Worm (Caenorhabditis elegans) whole organism, midembryonic: ENCODE results near the gene srsx-5.

ENCODE experiments used
- T22C8.4 ChIP-seq: fragments of 200-800 bp; sonication (Bioruptor generic); IDR thresholded peaks from 2 replicates; pipeline ENCODE4 v1.3.6; 2022; ENCODE audit warnings: missing genetic modification characterization, missing compliant biosample characterization
- flt-1 ChIP-seq: fragments of 200-800 bp; sonication (Bioruptor generic); IDR thresholded peaks from 2 replicates; pipeline ENCODE4 v1.3.6; 2022; ENCODE audit warnings: missing genetic modification characterization, missing compliant biosample characterization
- klf-2 ChIP-seq: fragments of 200-800 bp; sonication (Bioruptor generic); conservative IDR thresholded peaks from 2 replicates; pipeline ENCODE4 v1.3.6; 2022; ENCODE audit warnings: missing genetic modification reagents, missing genetic modification characterization, missing compliant biosample characterization
- med-1 ChIP-seq: sonication (generic microtip); optimal IDR thresholded peaks from 2 replicates; lab custom pipeline; 2017; ENCODE audit warnings: missing genetic modification characterization, mild to moderate bottlenecking, missing compliant biosample characterization, antibody characterized with exemption, missing genetic modification reagents; ENCODE audit not compliant: insufficient read depth
- ref-1 ChIP-seq: fragments of 200-800 bp; sonication (Bioruptor generic); conservative IDR thresholded peaks from 2 replicates; pipeline ENCODE4 v1.3.6; 2022; ENCODE audit warnings: missing genetic modification reagents, missing genetic modification characterization, missing compliant biosample characterization
- tab-1 ChIP-seq: fragments of 200-800 bp; sonication (Bioruptor generic); IDR thresholded peaks from 2 replicates; pipeline ENCODE4 v1.3.6; 2022; ENCODE audit warnings: missing genetic modification characterization, missing compliant biosample characterization
- ztf-23 ChIP-seq: fragments of 200-800 bp; sonication (Bioruptor generic); IDR thresholded peaks from 2 replicates; pipeline ENCODE4 v1.3.6; 2022; ENCODE audit warnings: missing genetic modification reagents, missing genetic modification characterization, missing compliant biosample characterization

ce11 chrV:7958740-7959320, 30.1 kb downstream of the srsx-5 start, which contains the start of the genes clec-217 and F26D11.2:
- TF ChIP-seq ztf-23 (GFP tag; lab: Robert Waterston, UW): no peak
- TF ChIP-seq ref-1 (GFP tag; lab: Robert Waterston, UW): no peak
- no peak for TF ChIP-seq klf-2 (GFP tag; lab: Robert Waterston, UW)
- TF ChIP-seq T22C8.4 (GFP tag; lab: Robert Waterston, UW): no peak
- TF ChIP-seq flt-1 (GFP tag; lab: Robert Waterston, UW): no peak
- TF ChIP-seq tab-1 (GFP tag; lab: Robert Waterston, UW): no peak
- TF ChIP-seq med-1 (GFP tag; lab: Kevin White, UChicago): no peak
